Fruit fly (Drosophila melanogaster): ENCODE results near the gene Ipp.
A peak's percentile ranks its signal among the peaks of the same experiment; 100 is the strongest.

The Ipp gene

dm6 chr3R:13930252-13930651 is 28.3 kb upstream of the Ipp start (continued):
- TF ChIP-seq E2f1 (GFP tag; IDR thresholded peaks at IDR 0.05) (no peak), CG14965 (GFP tag; optimal IDR thresholded peaks at IDR 0.05; ENCODE audit: borderline replicate concordance) (no peak), abd-A (tag; optimal IDR thresholded peaks at IDR 0.05) (peak; percentile 65), phol (tag; optimal IDR thresholded peaks at IDR 0.05) (peak; percentile 3), Ets97D (GFP tag; optimal IDR thresholded peaks at IDR 0.05) (no peak), oc (tag; optimal IDR thresholded peaks at IDR 0.05) (peak; percentile 36), ara (GFP tag; IDR thresholded peaks at IDR 0.05) (no peak), CG10979 (tag; optimal IDR thresholded peaks at IDR 0.05) (no peak), Taf1 (GFP tag; IDR thresholded peaks at IDR 0.05) (no peak), CG9932 (GFP tag; IDR thresholded peaks at IDR 0.05) (no peak), CG2199 (GFP tag; IDR thresholded peaks at IDR 0.05) (no peak), Meics (GFP tag; optimal IDR thresholded peaks at IDR 0.05) (no peak), NfI (GFP tag; optimal IDR thresholded peaks at IDR 0.05) (no peak), cg (GFP tag; optimal IDR thresholded peaks at IDR 0.05) (peak; percentile 7), CG8924 (tag; optimal IDR thresholded peaks at IDR 0.05) (no peak), CG3847 (GFP tag; IDR thresholded peaks at IDR 0.05) (no peak), CG10565 (GFP tag; optimal IDR thresholded peaks at IDR 0.05) (no peak), CG5953 (GFP tag; IDR thresholded peaks at IDR 0.05) (no peak), CG3163 (GFP tag; optimal IDR thresholded peaks at IDR 0.05) (no peak), az2 (GFP tag; optimal IDR thresholded peaks at IDR 0.05) (no peak), CG10321 (GFP tag; IDR thresholded peaks at IDR 0.05) (peak; percentile 65), CG2202 (tag; optimal IDR thresholded peaks at IDR 0.05) (no peak), Dbx (GFP tag; IDR thresholded peaks at IDR 0.05) (no peak), CG12071 (GFP tag; optimal IDR thresholded peaks at IDR 0.05) (no peak), Spps (tag; optimal IDR thresholded peaks at IDR 0.05) (no peak), Eip74EF (GFP tag; optimal IDR thresholded peaks at IDR 0.05) (no peak), CG2116 (GFP tag; optimal IDR thresholded peaks at IDR 0.05) (no peak), tll (GFP tag; optimal IDR thresholded peaks at IDR 0.05) (peak in 1 of 2 experiments; percentile 28), CG11560 (tag; IDR thresholded peaks at IDR 0.05) (no peak), CG17361 (GFP tag; IDR thresholded peaks at IDR 0.05) (no peak), Ada2b (GFP tag; IDR thresholded peaks at IDR 0.05) (no peak), CG17568 (GFP tag; optimal IDR thresholded peaks at IDR 0.05) (no peak), insv (GFP tag; optimal IDR thresholded peaks at IDR 0.05) (peak in 1 of 2 experiments; percentile 48), GATAe (GFP tag; conservative IDR thresholded peaks at IDR 0.05) (no peak), CG1832 (GFP tag; optimal IDR thresholded peaks at IDR 0.05) (peak; percentile 59), Dll (GFP tag; IDR thresholded peaks at IDR 0.05; ENCODE audit: partially characterized antibody) (no peak), Xrp1 (GFP tag; IDR thresholded peaks at IDR 0.05) (no peak), CG4360 (GFP tag; IDR thresholded peaks at IDR 0.05) (0 out of 2 replicates have a peak, but pooled peaks have one; percentile 25), CG6791 (GFP tag; IDR thresholded peaks at IDR 0.05; ENCODE audit: partially characterized antibody) (no peak), CG4707 (GFP tag; optimal IDR thresholded peaks at IDR 0.05) (no peak)

DNA sequence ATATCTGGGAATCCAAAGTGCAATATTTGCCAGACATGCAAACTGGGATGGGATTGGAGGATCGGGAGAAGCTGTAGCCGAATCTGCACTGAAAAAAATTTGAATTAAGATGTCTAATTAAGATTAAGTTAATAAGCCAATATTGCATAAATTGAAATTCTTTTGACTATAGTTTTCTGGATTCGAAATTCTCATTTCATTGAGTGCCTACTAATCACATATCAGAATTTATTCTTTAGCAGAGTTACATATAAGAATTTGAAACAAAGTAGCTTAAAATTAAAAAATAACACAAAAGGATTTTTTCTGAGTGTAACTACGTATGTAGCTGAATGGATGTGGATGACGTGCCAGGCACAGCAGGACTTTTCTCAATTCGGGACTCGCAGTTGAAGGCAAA is 26.8 kb upstream of the Ipp start:
- TF ChIP-seq dmrt11E (tag; optimal IDR thresholded peaks at IDR 0.05) (peak; percentile 2), stc (GFP tag; IDR thresholded peaks at IDR 0.05) (no peak), CG34224 (GFP tag; IDR thresholded peaks at IDR 0.05; ENCODE audit: partially characterized antibody) (no peak), nerfin-2 (GFP tag; IDR thresholded peaks at IDR 0.05; ENCODE audit: partially characterized antibody) (no peak), CG4360 (GFP tag; IDR thresholded peaks at IDR 0.05) (no peak), gcm2 (GFP tag; optimal IDR thresholded peaks at IDR 0.05) (no peak), CG11723 (GFP tag; optimal IDR thresholded peaks at IDR 0.05) (no peak), tx (GFP tag; optimal IDR thresholded peaks at IDR 0.05) (no peak)
